Fruit fly (Drosophila melanogaster) whole organism, embryonic: ENCODE results near the gene CG4455.
A peak's percentile ranks its signal among the peaks of the same experiment; 100 is the strongest.

Experiments
- Abd-B ChIP-seq: fragments of 200-800 bp; sonication (Bioruptor generic); optimal IDR thresholded peaks from 2 replicates; lab custom pipeline; 2018; ENCODE audit warnings: missing biosample characterization, mild to moderate bottlenecking, missing genetic modification characterization, moderate library complexity
- Atf-2 ChIP-seq: fragments of 200-800 bp; sonication (Bioruptor generic); optimal IDR thresholded peaks from 2 replicates; lab custom pipeline; 2016; ENCODE audit warnings: missing biosample characterization, missing genetic modification characterization
- Bdp1 ChIP-seq: fragments of 200-800 bp; sonication (Bioruptor generic); optimal IDR thresholded peaks from 3 replicates; lab custom pipeline; 2016; ENCODE audit warnings: missing biosample characterization, missing genetic modification characterization
- Bgb ChIP-seq: fragments of 200-800 bp; sonication (Bioruptor generic); IDR thresholded peaks from 2 replicates; pipeline ENCODE4 v1.3.6; 2022; ENCODE audit warnings: missing biosample characterization, missing genetic modification characterization; ENCODE audit not compliant: partially characterized antibody
- CG10209 ChIP-seq: fragments of 200-800 bp; sonication (Bioruptor generic); optimal IDR thresholded peaks from 3 replicates; lab custom pipeline; 2017; ENCODE audit warnings: missing biosample characterization, mild to moderate bottlenecking, missing genetic modification characterization, missing genetic modification reagents
- CG10321 ChIP-seq: fragments of 200-800 bp; sonication (Bioruptor generic); IDR thresholded peaks from 2 replicates; pipeline ENCODE4 v1.3.6; 2022; ENCODE audit warnings: missing biosample characterization, missing genetic modification characterization
- CG10979 ChIP-seq: fragments of 200-800 bp; sonication (Bioruptor generic); optimal IDR thresholded peaks from 2 replicates; lab custom pipeline; 2018; ENCODE audit warnings: missing biosample characterization, mild to moderate bottlenecking, missing genetic modification characterization, moderate library complexity
- CG11085 ChIP-seq: fragments of 200-800 bp; sonication (Bioruptor generic); IDR thresholded peaks from 2 replicates; pipeline ENCODE4 v1.3.6; 2022; ENCODE audit warnings: missing biosample characterization, missing genetic modification characterization
- CG11504 ChIP-seq: fragments of 200-800 bp; sonication (Bioruptor generic); optimal IDR thresholded peaks from 3 replicates; lab custom pipeline; 2019; ENCODE audit warnings: missing biosample characterization, mild to moderate bottlenecking, missing genetic modification characterization, moderate library complexity
- CG15514 ChIP-seq: fragments of 200-800 bp; sonication (Bioruptor generic); optimal IDR thresholded peaks from 3 replicates; lab custom pipeline; 2017; ENCODE audit warnings: missing biosample characterization, missing genetic modification characterization, mild to moderate bottlenecking, moderate library complexity, missing genetic modification reagents
- CG16813 ChIP-seq: fragments of 200-800 bp; sonication (Bioruptor generic); IDR thresholded peaks from 3 replicates; pipeline ENCODE4 v1.3.6; 2022; ENCODE audit warnings: missing biosample characterization, missing genetic modification characterization; ENCODE audit not compliant: partially characterized antibody
- CG17568 ChIP-seq: fragments of 200-800 bp; sonication (Bioruptor generic); optimal IDR thresholded peaks from 2 replicates; lab custom pipeline; 2018; ENCODE audit warnings: missing biosample characterization, mild to moderate bottlenecking, missing genetic modification characterization, moderate library complexity
- CG3065 ChIP-seq: fragments of 200-800 bp; sonication (Bioruptor generic); optimal IDR thresholded peaks from 2 replicates; lab custom pipeline; 2016; ENCODE audit warnings: missing biosample characterization, missing genetic modification characterization
- CG4854 ChIP-seq: fragments of 200-800 bp; sonication (Bioruptor generic); optimal IDR thresholded peaks from 2 replicates; lab custom pipeline; 2016; ENCODE audit warnings: missing biosample characterization, missing genetic modification characterization, inconsistent platforms
- CG6175 ChIP-seq: fragments of 200-800 bp; sonication (Bioruptor generic); IDR thresholded peaks from 3 replicates; pipeline ENCODE4 v1.3.6; 2022; ENCODE audit warnings: missing biosample characterization, missing genetic modification characterization
- CG6654 ChIP-seq: fragments of 200-800 bp; sonication (Bioruptor generic); optimal IDR thresholded peaks from 2 replicates; lab custom pipeline; 2017; ENCODE audit warnings: missing biosample characterization, mild to moderate bottlenecking, missing genetic modification characterization
- CG7745 ChIP-seq: fragments of 200-800 bp; sonication (Bioruptor generic); optimal IDR thresholded peaks from 2 replicates; lab custom pipeline; 2018; ENCODE audit warnings: missing biosample characterization, mild to moderate bottlenecking, missing genetic modification characterization, moderate library complexity
- CG8924 ChIP-seq: fragments of 200-800 bp; optimal IDR thresholded peaks from 3 replicates; lab custom pipeline; 2019; ENCODE audit warnings: missing biosample characterization, mild to moderate bottlenecking, missing genetic modification characterization, moderate library complexity
- Doc3 ChIP-seq: fragments of 200-800 bp; sonication (Bioruptor generic); IDR thresholded peaks from 3 replicates; pipeline ENCODE4 v1.3.6; 2022; ENCODE audit warnings: missing biosample characterization, missing genetic modification characterization; ENCODE audit not compliant: partially characterized antibody
- Drgx ChIP-seq: fragments of 200-800 bp; sonication (Bioruptor generic); IDR thresholded peaks from 2 replicates; pipeline ENCODE4 v1.3.6; 2022; ENCODE audit warnings: missing biosample characterization, missing genetic modification characterization
- HLH54F ChIP-seq: fragments of 200-800 bp; sonication (Bioruptor generic); optimal IDR thresholded peaks from 3 replicates; lab custom pipeline; 2016; ENCODE audit warnings: missing biosample characterization, missing genetic modification characterization
- HmgD ChIP-seq: fragments of 200-800 bp; sonication (Bioruptor generic); optimal IDR thresholded peaks from 3 replicates; lab custom pipeline; 2016; ENCODE audit warnings: missing biosample characterization, missing genetic modification characterization
- Lim3 ChIP-seq: fragments of 200-800 bp; sonication (Bioruptor generic); IDR thresholded peaks from 2 replicates; pipeline ENCODE4 v1.3.6; 2022; ENCODE audit warnings: missing biosample characterization, missing genetic modification characterization
- Mad ChIP-seq: fragments of 200-800 bp; sonication (Bioruptor generic); optimal IDR thresholded peaks from 2 replicates; lab custom pipeline; 2016; ENCODE audit warnings: missing biosample characterization, missing genetic modification characterization
- Mes4 ChIP-seq: fragments of 200-800 bp; sonication (Bioruptor generic); optimal IDR thresholded peaks from 2 replicates; lab custom pipeline; 2016; ENCODE audit warnings: missing biosample characterization, missing genetic modification characterization
- Sin3A ChIP-seq: fragments of >200 bp; optimal IDR thresholded peaks from 2 replicates; lab custom pipeline; 2018
- abd-A ChIP-seq: fragments of 200-800 bp; sonication (Bioruptor generic); optimal IDR thresholded peaks from 3 replicates; lab custom pipeline; 2019; ENCODE audit warnings: missing biosample characterization, mild to moderate bottlenecking, missing genetic modification characterization, moderate library complexity
- aop ChIP-seq: fragments of 200-800 bp; sonication (Bioruptor generic); IDR thresholded peaks from 2 replicates; pipeline ENCODE4 v1.3.6; 2022; ENCODE audit warnings: missing biosample characterization, missing genetic modification characterization
- ato ChIP-seq: fragments of 200-800 bp; sonication (Bioruptor generic); IDR thresholded peaks from 2 replicates; pipeline ENCODE4 v1.3.6; 2022; ENCODE audit warnings: missing biosample characterization, missing genetic modification characterization; ENCODE audit not compliant: partially characterized antibody
- cad ChIP-seq: fragments of >200 bp; optimal IDR thresholded peaks from 2 replicates; lab custom pipeline; 2017; ENCODE audit warnings: missing biosample characterization, missing genetic modification characterization
- dm ChIP-seq: fragments of 200-800 bp; sonication (Bioruptor generic); optimal IDR thresholded peaks from 3 replicates; lab custom pipeline; 2016; ENCODE audit warnings: missing biosample characterization, missing genetic modification characterization
- dysf ChIP-seq: fragments of 200-800 bp; sonication (Bioruptor generic); IDR thresholded peaks from 3 replicates; pipeline ENCODE4 v1.3.6; 2022; ENCODE audit warnings: missing biosample characterization, missing genetic modification characterization
- eve ChIP-seq, 2 experiments: fragments of >200 bp; optimal IDR thresholded peaks; 2 replicates each; lab custom pipeline; 2017; ENCODE audit warnings: missing biosample characterization in 2 of 2, missing genetic modification characterization in 2 of 2
- fd96Cb ChIP-seq: fragments of 200-800 bp; sonication (Bioruptor generic); optimal IDR thresholded peaks from 2 replicates; lab custom pipeline; 2018; ENCODE audit warnings: missing biosample characterization, mild to moderate bottlenecking, missing genetic modification characterization, moderate library complexity
- fru ChIP-seq: fragments of >200 bp; optimal IDR thresholded peaks from 2 replicates; lab custom pipeline; 2017
- gcm2 ChIP-seq: fragments of 200-800 bp; sonication (Bioruptor generic); optimal IDR thresholded peaks from 2 replicates; lab custom pipeline; 2016; ENCODE audit warnings: missing biosample characterization, missing genetic modification characterization
- grn ChIP-seq: fragments of 200-800 bp; sonication (Bioruptor generic); optimal IDR thresholded peaks from 3 replicates; lab custom pipeline; 2017; ENCODE audit warnings: missing biosample characterization, missing genetic modification characterization
- gsb ChIP-seq: fragments of 200-800 bp; sonication (Bioruptor generic); IDR thresholded peaks from 2 replicates; pipeline ENCODE4 v1.3.6; 2022; ENCODE audit warnings: missing biosample characterization, missing genetic modification characterization
- insv ChIP-seq, 2 experiments: fragments of 200-800 bp; sonication (Bioruptor generic); optimal IDR thresholded peaks; 3 replicates each; lab custom pipeline; 2016 to 2018; ENCODE audit warnings: missing biosample characterization in 2 of 2, missing genetic modification characterization in 2 of 2
- onecut ChIP-seq: fragments of 200-800 bp; sonication (Bioruptor generic); IDR thresholded peaks from 2 replicates; pipeline ENCODE4 v1.3.6; 2022; ENCODE audit warnings: missing biosample characterization, missing genetic modification characterization
- org-1 ChIP-seq: fragments of 200-800 bp; sonication (Bioruptor generic); optimal IDR thresholded peaks from 2 replicates; lab custom pipeline; 2017; ENCODE audit warnings: missing biosample characterization, missing genetic modification characterization
- pnt ChIP-seq: fragments of 200-800 bp; sonication (Bioruptor generic); optimal IDR thresholded peaks from 3 replicates; lab custom pipeline; 2016; ENCODE audit warnings: missing biosample characterization, missing genetic modification characterization
- schlank ChIP-seq: fragments of 200-800 bp; sonication (Bioruptor generic); optimal IDR thresholded peaks from 2 replicates; lab custom pipeline; 2018; ENCODE audit warnings: missing biosample characterization, mild to moderate bottlenecking, missing genetic modification characterization
- stc ChIP-seq: fragments of 200-800 bp; sonication (Bioruptor generic); IDR thresholded peaks from 2 replicates; pipeline ENCODE4 v1.3.6; 2022; ENCODE audit warnings: missing biosample characterization, missing genetic modification characterization
- sug ChIP-seq: fragments of 200-800 bp; optimal IDR thresholded peaks from 2 replicates; lab custom pipeline; 2019; ENCODE audit warnings: missing biosample characterization, mild to moderate bottlenecking, missing genetic modification characterization, moderate library complexity
- tll ChIP-seq, 2 experiments: fragments of 200-800 bp in 1 of 2; fragments of >200 bp in 1 of 2; sonication (Bioruptor generic) in 1 of 2; optimal IDR thresholded peaks; 2 replicates each; lab custom pipeline; 2017 to 2019; ENCODE audit warnings: missing biosample characterization in 2 of 2, missing genetic modification characterization in 2 of 2, mild to moderate bottlenecking in 1 of 2, moderate library complexity in 1 of 2
- toy ChIP-seq: fragments of 200-800 bp; sonication (Bioruptor generic); IDR thresholded peaks from 2 replicates; pipeline ENCODE4 v1.3.6; 2022; ENCODE audit warnings: missing biosample characterization, missing genetic modification characterization
- unc-4 ChIP-seq: fragments of 200-800 bp; sonication (Bioruptor generic); IDR thresholded peaks from 2 replicates; pipeline ENCODE4 v1.3.6; 2022; ENCODE audit warnings: missing biosample characterization, missing genetic modification characterization; ENCODE audit not compliant: partially characterized antibody
- unpg ChIP-seq: fragments of 200-800 bp; sonication (Bioruptor generic); optimal IDR thresholded peaks from 3 replicates; lab custom pipeline; 2018; ENCODE audit warnings: missing biosample characterization, mild to moderate bottlenecking, missing genetic modification characterization, moderate library complexity
- vvl ChIP-seq: fragments of 200-800 bp; sonication (Bioruptor generic); IDR thresholded peaks from 2 replicates; pipeline ENCODE4 v1.3.6; 2022; ENCODE audit warnings: missing biosample characterization, missing genetic modification characterization
- wor ChIP-seq: fragments of 200-800 bp; sonication (Bioruptor generic); IDR thresholded peaks from 2 replicates; pipeline ENCODE4 v1.3.6; 2022; ENCODE audit warnings: missing biosample characterization, missing genetic modification characterization

CG4455 gene

DNA sequence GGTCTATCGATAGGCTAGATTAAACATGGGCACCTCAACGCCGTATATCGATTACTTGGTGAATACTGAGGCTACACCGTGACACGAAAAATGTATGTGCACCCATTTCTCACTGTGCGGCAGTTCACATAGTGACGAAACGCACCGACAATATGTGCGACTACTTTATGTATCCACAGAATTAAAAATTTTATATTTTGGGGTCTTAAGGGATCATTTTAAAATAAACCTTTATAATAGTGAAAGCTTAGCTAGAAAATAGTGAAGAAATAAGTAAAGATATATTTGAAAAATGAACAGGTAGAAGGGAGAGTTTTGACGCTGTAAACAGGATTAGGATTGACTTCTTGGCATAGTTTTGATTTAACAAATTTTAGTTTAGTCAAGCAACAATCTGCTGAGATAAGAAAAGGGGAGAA is 23.6 kb upstream of the CG4455 start, which contains the start of gene mRpL4 (continued):
- TF ChIP-seq Mad (GFP tag; lab: Kevin White, UChicago) (no peak), pnt (GFP tag; lab: Kevin White, UChicago) (peak; percentile 75), CG6654 (GFP tag; lab: Kevin White, UChicago) (no peak), CG10209 (GFP tag; lab: Kevin White, UChicago) (peak; percentile 42), CG11085 (0 out of 2 replicates have a peak, but pooled peaks have one; percentile 18), unc-4 (GFP tag; lab: Robert Waterston, UW) (peak; percentile 98), tll (GFP tag; optimal IDR thresholded peaks at IDR 0.05; lab: Kevin White, UChicago) (peak in 1 of 2 experiments; percentile 13), insv (GFP tag; optimal IDR thresholded peaks at IDR 0.05; lab: Kevin White, UChicago) (no peak), unpg (GFP tag; lab: Kevin White, UChicago) (peak; percentile 60), dysf (no peak; the same call in 2 of the 3 replicates), Drgx (no peak; the same call in 1 of the 2 replicates), gsb (GFP tag; lab: Robert Waterston, UW) (peak; percentile 14; the same call in 1 of the 2 replicates), onecut (GFP tag; lab: Robert Waterston, UW) (0 out of 2 replicates have a peak, but pooled peaks have one; percentile 23), cad (GFP tag; lab: Kevin White, UChicago) (no peak), Abd-B (peak; percentile 72), CG17568 (GFP tag; lab: Kevin White, UChicago) (no peak), org-1 (GFP tag; lab: Kevin White, UChicago) (no peak), aop (GFP tag; lab: Robert Waterston, UW) (no peak), wor (GFP tag; lab: Robert Waterston, UW) (no peak), HmgD (GFP tag; lab: Kevin White, UChicago) (peak; percentile 79), Mes4 (GFP tag; lab: Kevin White, UChicago) (peak; percentile 36), toy (GFP tag; lab: Robert Waterston, UW) (no peak), CG16813 (GFP tag; lab: Robert Waterston, UW) (peak; percentile 99), Bdp1 (GFP tag; lab: Kevin White, UChicago) (peak; percentile 62), CG6175 (GFP tag; lab: Robert Waterston, UW) (0 out of 3 replicates have a peak, but pooled peaks have one; percentile 29), CG10321 (GFP tag; lab: Robert Waterston, UW) (no peak), vvl (GFP tag; lab: Robert Waterston, UW) (peak; percentile 69), Atf-2 (GFP tag; lab: Kevin White, UChicago) (peak; percentile 40), Doc3 (GFP tag; lab: Robert Waterston, UW) (peak; percentile 99), CG4854 (GFP tag; lab: Kevin White, UChicago) (peak; percentile 41), fru (lab: Kevin White, UChicago) (no peak), dm (peak; percentile 79), sug (no peak), grn (GFP tag; lab: Kevin White, UChicago) (peak; percentile 2), abd-A (no peak), gcm2 (GFP tag; lab: Kevin White, UChicago) (peak; percentile 58), ato (GFP tag; lab: Robert Waterston, UW) (peak; percentile 99), Lim3 (GFP tag; lab: Robert Waterston, UW) (no peak), Bgb (GFP tag; lab: Robert Waterston, UW) (peak; percentile 99), stc (GFP tag; lab: Robert Waterston, UW) (peak; percentile 22; the same call in 1 of the 2 replicates), fd96Cb (tag; lab: Kevin White, UChicago) (peak; percentile 27), CG11504 (no peak), schlank (tag; lab: Kevin White, UChicago) (peak; percentile 5), CG8924 (tag; lab: Kevin White, UChicago) (peak; percentile 57), Sin3A (lab: Kevin White, UChicago) (peak; percentile 46), CG7745 (tag; lab: Kevin White, UChicago) (no peak), HLH54F (GFP tag; lab: Kevin White, UChicago) (peak; percentile 82), eve (GFP tag; optimal IDR thresholded peaks at IDR 0.05; lab: Kevin White, UChicago) (peak in 1 of 2 experiments; percentile 61), CG15514 (GFP tag; lab: Kevin White, UChicago) (peak; percentile 65), CG10979 (tag; lab: Kevin White, UChicago) (peak; percentile 50), CG3065 (peak; percentile 48)
